Worm (Caenorhabditis elegans): ENCODE data around the gene atg-4.2.

atg-4.2 gene

ce11 chrIV:11692071-11692673 is 24.3 kb downstream of the atg-4.2 start (continued):
- peak; percentile 55 for TF ChIP-seq ztf-26 (tag; optimal IDR thresholded peaks at IDR 0.05)
- no peak for TF ChIP-seq aptf-2 (GFP tag; conservative IDR thresholded peaks at IDR 0.05)
- TF ChIP-seq atf-7 (tag; optimal IDR thresholded peaks at IDR 0.05) = peak; percentile 48
- TF ChIP-seq lir-1 (GFP tag; conservative IDR thresholded peaks at IDR 0.05) = no peak
- no peak for TF ChIP-seq sea-2 (GFP tag; IDR thresholded peaks at IDR 0.05)
- no peak for TF ChIP-seq F10E7.11 (tag; optimal IDR thresholded peaks at IDR 0.05)
- peak; percentile 89 for TF ChIP-seq ets-4 (GFP tag; optimal IDR thresholded peaks at IDR 0.05)
- TF ChIP-seq ceh-27 (GFP tag; optimal IDR thresholded peaks at IDR 0.05) = peak; percentile 32
- TF ChIP-seq ceh-91 (GFP tag; IDR thresholded peaks at IDR 0.05) = no peak
- peak; percentile 50 for TF ChIP-seq tbp1 (GFP tag; optimal IDR thresholded peaks at IDR 0.05)
- no peak for TF ChIP-seq ceh-79 (tag; optimal IDR thresholded peaks at IDR 0.05)
- TF ChIP-seq lin-26 (GFP tag; IDR thresholded peaks at IDR 0.05) = peak; percentile 53; the same call in 1 of the 2 replicates
- peak; percentile 92 for TF ChIP-seq attf-5 (GFP tag; optimal IDR thresholded peaks at IDR 0.05)
- no peak for TF ChIP-seq unc-130 (GFP tag; optimal IDR thresholded peaks at IDR 0.05)
- no peak for TF ChIP-seq nfya-2 (GFP tag; IDR thresholded peaks at IDR 0.05)
- TF ChIP-seq K12H6.12 (tag; optimal IDR thresholded peaks at IDR 0.05) = peak; percentile 66
- peak; percentile 42; the same call in 1 of the 2 replicates for TF ChIP-seq pbrm-1 (GFP tag; IDR thresholded peaks at IDR 0.05)
- no peak for TF ChIP-seq F57C9.4 (tag; optimal IDR thresholded peaks at IDR 0.05)
- TF ChIP-seq akir-1 (GFP tag; optimal IDR thresholded peaks at IDR 0.05) = no peak
- 0 out of 2 replicates have a peak, but pooled peaks have one; percentile 27 for TF ChIP-seq Y67H2A.10 (GFP tag; conservative IDR thresholded peaks at IDR 0.05)
- no peak for TF ChIP-seq lsl-1 (GFP tag; optimal IDR thresholded peaks at IDR 0.05)
- peak; percentile 49; the same call in 1 of the 2 replicates for TF ChIP-seq nfyb-1 (GFP tag; IDR thresholded peaks at IDR 0.05)
- TF ChIP-seq ztf-18 (tag; optimal IDR thresholded peaks at IDR 0.05) = peak; percentile 21
- no peak for TF ChIP-seq Y53F4B.3 (GFP tag; IDR thresholded peaks at IDR 0.05)
- no peak for TF ChIP-seq snpc-4 (GFP tag; optimal IDR thresholded peaks at IDR 0.05)
- TF ChIP-seq snpc-4 (tag; optimal IDR thresholded peaks at IDR 0.05) = peak in 3 of 4 experiments; percentile 15 to 43 (median 25)
- TF ChIP-seq B0336.3 (GFP tag; IDR thresholded peaks at IDR 0.05) = peak; percentile 86
- peak; percentile 83 for TF ChIP-seq dox-1 (GFP tag; IDR thresholded peaks at IDR 0.05)
- no peak for TF ChIP-seq C06A6.2 (GFP tag; conservative IDR thresholded peaks at IDR 0.05)
- TF ChIP-seq ztf-22 (GFP tag; optimal IDR thresholded peaks at IDR 0.05) = peak; percentile 79
- TF ChIP-seq mcd-1 (GFP tag; IDR thresholded peaks at IDR 0.05) = peak; percentile 66
- no peak for TF ChIP-seq ceh-40 (GFP tag; IDR thresholded peaks at IDR 0.05)
- TF ChIP-seq egrh-3 (GFP tag; IDR thresholded peaks at IDR 0.05) = peak; percentile 47
- no peak for TF ChIP-seq nfya-1 (tag; optimal IDR thresholded peaks at IDR 0.05; ENCODE audit: borderline replicate concordance, insufficient read depth)
- TF ChIP-seq Y56A3A.18 (GFP tag; IDR thresholded peaks at IDR 0.05) = peak; percentile 45; the same call in 1 of the 2 replicates
- TF ChIP-seq madf-3 (GFP tag; IDR thresholded peaks at IDR 0.05) = peak; percentile 83
- TF ChIP-seq repo-1 (tag; optimal IDR thresholded peaks at IDR 0.05) = peak; percentile 28
- peak; percentile 53 for TF ChIP-seq ZK185.1 (tag; optimal IDR thresholded peaks at IDR 0.05; ENCODE audit: poor library complexity, severe bottlenecking)
- peak; percentile 69 for TF ChIP-seq nhr-90 (tag; optimal IDR thresholded peaks at IDR 0.05)
- TF ChIP-seq cebp-1 (GFP tag; IDR thresholded peaks at IDR 0.05) = no peak
- peak; percentile 72 for TF ChIP-seq cebp-1 (tag; optimal IDR thresholded peaks at IDR 0.05)
- no peak for TF ChIP-seq rec-8 (tag; optimal IDR thresholded peaks at IDR 0.05)
- TF ChIP-seq F57A8.1 (GFP tag; optimal IDR thresholded peaks at IDR 0.05) = no peak
- TF ChIP-seq B0019.2 (GFP tag; conservative IDR thresholded peaks at IDR 0.05) = no peak
- peak; percentile 90 for TF ChIP-seq hmg-1.2 (GFP tag; IDR thresholded peaks at IDR 0.05)
- TF ChIP-seq lsy-27 (tag; optimal IDR thresholded peaks at IDR 0.05; ENCODE audit: borderline replicate concordance, insufficient read depth) = no peak
- peak; percentile 98 for TF ChIP-seq nhr-80 (tag; optimal IDR thresholded peaks at IDR 0.05)
- no peak for TF ChIP-seq tlf-1 (GFP tag; optimal IDR thresholded peaks at IDR 0.05)
